Fruit fly (Drosophila melanogaster): ENCODE results near the gene Cpr66D.

Cpr66D gene

dm6 chr3L:8657429-8657754 lies 17.2 kb downstream of the Cpr66D start (continued):
- TF ChIP-seq eyg (GFP tag; optimal IDR thresholded peaks at IDR 0.05), result no peak
- TF ChIP-seq CG4730 (GFP tag; IDR thresholded peaks at IDR 0.05), result no peak
- no peak for TF ChIP-seq disco-r (GFP tag; optimal IDR thresholded peaks at IDR 0.05)
- TF ChIP-seq gem (tag; optimal IDR thresholded peaks at IDR 0.05), result peak; percentile 26
- no peak for TF ChIP-seq CG9876 (GFP tag; optimal IDR thresholded peaks at IDR 0.05)
- TF ChIP-seq jumu (GFP tag; optimal IDR thresholded peaks at IDR 0.05), result no peak
- TF ChIP-seq mirr (GFP tag; optimal IDR thresholded peaks at IDR 0.05), result no peak
- no peak for TF ChIP-seq Usf (GFP tag; optimal IDR thresholded peaks at IDR 0.05)
- TF ChIP-seq CG1233 (GFP tag; optimal IDR thresholded peaks at IDR 0.05), result no peak
- TF ChIP-seq Six4 (GFP tag; optimal IDR thresholded peaks at IDR 0.05), result no peak
- TF ChIP-seq danr (GFP tag; IDR thresholded peaks at IDR 0.05), result no peak
- no peak for TF ChIP-seq CG2129 (GFP tag; IDR thresholded peaks at IDR 0.05; ENCODE audit: partially characterized antibody)
- TF ChIP-seq lmd (GFP tag; IDR thresholded peaks at IDR 0.05), result peak; percentile 38; the same call in 1 of the 2 replicates
- TF ChIP-seq jigr1 (GFP tag; IDR thresholded peaks at IDR 0.05), result no peak
- no peak for TF ChIP-seq CG14050 (GFP tag; IDR thresholded peaks at IDR 0.05)
- no peak for TF ChIP-seq Hmx (GFP tag; optimal IDR thresholded peaks at IDR 0.05)
- TF ChIP-seq CG3281 (GFP tag; optimal IDR thresholded peaks at IDR 0.05), result peak; percentile 1
- TF ChIP-seq CG12942 (GFP tag; optimal IDR thresholded peaks at IDR 0.05), result no peak
- no peak for TF ChIP-seq ara (GFP tag; IDR thresholded peaks at IDR 0.05)
- no peak for TF ChIP-seq D (optimal IDR thresholded peaks at IDR 0.05)
- TF ChIP-seq D (GFP tag; optimal IDR thresholded peaks at IDR 0.05), result no peak
- no peak for TF ChIP-seq CG11456 (GFP tag; IDR thresholded peaks at IDR 0.05)
- no peak for TF ChIP-seq Trl (optimal IDR thresholded peaks at IDR 0.05)
- TF ChIP-seq Trl (GFP tag; optimal IDR thresholded peaks at IDR 0.05), result no peak
- no peak for TF ChIP-seq gsb-n (tag; optimal IDR thresholded peaks at IDR 0.05)
- TF ChIP-seq CG12236 (GFP tag; optimal IDR thresholded peaks at IDR 0.05), result no peak
- TF ChIP-seq CHES-1-like (GFP tag; optimal IDR thresholded peaks at IDR 0.05), result no peak
- TF ChIP-seq corto (GFP tag; optimal IDR thresholded peaks at IDR 0.05), result peak; percentile 85
- TF ChIP-seq CG1832 (GFP tag; optimal IDR thresholded peaks at IDR 0.05), result no peak
- peak; percentile 22 for TF ChIP-seq CG7839 (tag; optimal IDR thresholded peaks at IDR 0.05)
- no peak for TF ChIP-seq fd3F (GFP tag; optimal IDR thresholded peaks at IDR 0.05)
- no peak for TF ChIP-seq tgo (GFP tag; IDR thresholded peaks at IDR 0.05)
- TF ChIP-seq ase (GFP tag; IDR thresholded peaks at IDR 0.05), result no peak
- TF ChIP-seq Oli (tag; optimal IDR thresholded peaks at IDR 0.05), result no peak
- no peak for TF ChIP-seq CG7745 (tag; optimal IDR thresholded peaks at IDR 0.05)
- TF ChIP-seq GATAe (GFP tag; conservative IDR thresholded peaks at IDR 0.05), result no peak
- TF ChIP-seq row (GFP tag; IDR thresholded peaks at IDR 0.05), result peak; percentile 40; the same call in 2 of the 3 replicates
- TF ChIP-seq CG4404 (GFP tag; IDR thresholded peaks at IDR 0.05), result peak; percentile 31; the same call in 1 of the 2 replicates
- no peak for TF ChIP-seq ab (GFP tag; optimal IDR thresholded peaks at IDR 0.05)
- TF ChIP-seq pzg (GFP tag; optimal IDR thresholded peaks at IDR 0.05), result no peak
- no peak for TF ChIP-seq tna (GFP tag; IDR thresholded peaks at IDR 0.05; ENCODE audit: partially characterized antibody)
- no peak for TF ChIP-seq slp2 (GFP tag; optimal IDR thresholded peaks at IDR 0.05)
- no peak for TF ChIP-seq ewg (GFP tag; optimal IDR thresholded peaks at IDR 0.05)
- no peak for TF ChIP-seq CG6689 (GFP tag; IDR thresholded peaks at IDR 0.05)
- 0 out of 2 replicates have a peak, but pooled peaks have one; percentile 23 for TF ChIP-seq al (GFP tag; IDR thresholded peaks at IDR 0.05)
- TF ChIP-seq CG3407 (GFP tag; optimal IDR thresholded peaks at IDR 0.05), result no peak
- peak; percentile 23 for TF ChIP-seq CG2712 (tag; optimal IDR thresholded peaks at IDR 0.05)
- no peak for TF ChIP-seq CG8359 (GFP tag; optimal IDR thresholded peaks at IDR 0.05; ENCODE audit: borderline replicate concordance)
- no peak for TF ChIP-seq luna (GFP tag; optimal IDR thresholded peaks at IDR 0.05)
- TF ChIP-seq CG11723 (GFP tag; optimal IDR thresholded peaks at IDR 0.05), result no peak
- no peak for TF ChIP-seq CG16779 (GFP tag; IDR thresholded peaks at IDR 0.05)
- TF ChIP-seq CG1647 (GFP tag; optimal IDR thresholded peaks at IDR 0.05), result no peak
- no peak for TF ChIP-seq CG17802 (tag; optimal IDR thresholded peaks at IDR 0.05)
